Fruit fly (Drosophila melanogaster): ENCODE results near the gene CG12075.

DNA sequence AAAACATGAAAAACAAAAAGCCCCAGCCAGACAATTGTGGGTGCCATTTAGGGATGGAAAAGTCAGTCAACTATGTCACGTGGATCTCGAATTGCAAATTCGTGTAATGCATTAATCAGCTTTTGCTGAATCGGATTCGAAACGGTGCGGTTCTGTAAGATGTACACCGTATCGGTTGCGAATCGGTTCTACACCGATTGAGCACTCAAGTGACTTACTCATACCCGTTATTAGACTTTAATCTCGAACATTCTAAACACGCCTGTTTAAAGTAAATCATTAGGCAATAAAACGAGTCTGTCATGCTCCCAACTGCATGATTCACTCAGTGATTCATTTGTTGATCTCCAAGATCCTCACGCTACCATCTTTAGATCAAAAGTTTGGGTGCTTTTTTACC is 57.3 kb downstream of the CG12075 start:
- TF ChIP-seq CG3919 (GFP tag; optimal IDR thresholded peaks at IDR 0.05) (peak; percentile 25), CG11762 (GFP tag; optimal IDR thresholded peaks at IDR 0.05; ENCODE audit: insufficient read depth) (no peak), Hr38 (GFP tag; optimal IDR thresholded peaks at IDR 0.05) (no peak), CG34406 (GFP tag; optimal IDR thresholded peaks at IDR 0.05) (no peak), net (GFP tag; optimal IDR thresholded peaks at IDR 0.05) (no peak), OdsH (GFP tag; optimal IDR thresholded peaks at IDR 0.05) (peak; percentile 26), CG8119 (GFP tag; IDR thresholded peaks at IDR 0.05) (no peak; the same call in 2 of the 3 replicates), Sox15 (GFP tag; optimal IDR thresholded peaks at IDR 0.05) (no peak), CG16779 (tag; optimal IDR thresholded peaks at IDR 0.05) (no peak), Eip75B (GFP tag; optimal IDR thresholded peaks at IDR 0.05) (peak; percentile 37)
